Fruit fly (Drosophila melanogaster) whole organism, embryonic: ENCODE data around the gene lgs.

Experiments
- Atf6 ChIP-seq: fragments of 200-800 bp; sonication (Bioruptor generic); IDR thresholded peaks from 2 replicates; pipeline ENCODE4 v1.3.6; 2022; ENCODE audit warnings: missing biosample characterization, missing genetic modification characterization
- CG10431 ChIP-seq: fragments of 200-800 bp; sonication (Bioruptor generic); optimal IDR thresholded peaks from 3 replicates; lab custom pipeline; 2018; ENCODE audit warnings: missing biosample characterization, mild to moderate bottlenecking, missing genetic modification characterization
- CG11696 ChIP-seq: fragments of 200-800 bp; sonication (Bioruptor generic); IDR thresholded peaks from 2 replicates; pipeline ENCODE4 v1.3.6; 2022; ENCODE audit warnings: missing biosample characterization, missing genetic modification characterization
- CG12299 ChIP-seq: fragments of 200-800 bp; sonication (Bioruptor generic); optimal IDR thresholded peaks from 2 replicates; lab custom pipeline; 2018; ENCODE audit warnings: missing biosample characterization, mild to moderate bottlenecking, missing genetic modification characterization
- CG1233 ChIP-seq: fragments of 200-800 bp; sonication (Bioruptor generic); optimal IDR thresholded peaks from 4 replicates; lab custom pipeline; 2018; ENCODE audit warnings: missing biosample characterization, mild to moderate bottlenecking, missing genetic modification characterization
- CG12769 ChIP-seq: fragments of 200-800 bp; sonication (Bioruptor generic); optimal IDR thresholded peaks from 2 replicates; lab custom pipeline; 2019; ENCODE audit warnings: missing biosample characterization, mild to moderate bottlenecking, missing genetic modification characterization, moderate library complexity
- CG14710 ChIP-seq: fragments of 200-800 bp; sonication (Bioruptor generic); optimal IDR thresholded peaks from 3 replicates; lab custom pipeline; 2019; ENCODE audit warnings: missing biosample characterization, mild to moderate bottlenecking, missing genetic modification characterization, moderate library complexity
- CG14965 ChIP-seq: fragments of 200-800 bp; sonication (Bioruptor generic); optimal IDR thresholded peaks from 2 replicates; lab custom pipeline; 2016; ENCODE audit warnings: missing biosample characterization, missing genetic modification characterization, borderline replicate concordance
- CG18476 ChIP-seq: fragments of 200-800 bp; sonication (Bioruptor generic); optimal IDR thresholded peaks from 2 replicates; lab custom pipeline; 2016; ENCODE audit warnings: missing biosample characterization, mild to moderate bottlenecking, missing genetic modification characterization
- CG18764 ChIP-seq: fragments of 200-800 bp; sonication (Bioruptor generic); optimal IDR thresholded peaks from 3 replicates; lab custom pipeline; 2016; ENCODE audit warnings: missing biosample characterization, missing genetic modification characterization
- CG30403 ChIP-seq: fragments of 200-800 bp; sonication (Bioruptor generic); optimal IDR thresholded peaks from 3 replicates; lab custom pipeline; 2016; ENCODE audit warnings: missing biosample characterization, missing genetic modification characterization
- CG33557 ChIP-seq: fragments of 200-800 bp; sonication (Bioruptor generic); optimal IDR thresholded peaks from 2 replicates; lab custom pipeline; 2019; ENCODE audit warnings: missing biosample characterization, mild to moderate bottlenecking, missing genetic modification characterization, moderate library complexity
- CG43689 ChIP-seq: fragments of 200-800 bp; sonication (Bioruptor generic); IDR thresholded peaks from 2 replicates; pipeline ENCODE4 v1.3.6; 2022; ENCODE audit warnings: missing biosample characterization, missing genetic modification characterization
- CG7271 ChIP-seq: fragments of 200-800 bp; sonication (Bioruptor generic); optimal IDR thresholded peaks from 2 replicates; lab custom pipeline; 2018; ENCODE audit warnings: missing biosample characterization, mild to moderate bottlenecking, missing genetic modification characterization, moderate library complexity
- CG7372 ChIP-seq: fragments of 200-800 bp; sonication (Bioruptor generic); IDR thresholded peaks from 2 replicates; pipeline ENCODE4 v1.3.6; 2022; ENCODE audit warnings: missing biosample characterization, missing genetic modification characterization
- Dip3 ChIP-seq: fragments of 200-800 bp; sonication (Bioruptor generic); optimal IDR thresholded peaks from 3 replicates; lab custom pipeline; 2016; ENCODE audit warnings: missing biosample characterization, missing genetic modification characterization
- Drgx ChIP-seq: fragments of 200-800 bp; sonication (Bioruptor generic); IDR thresholded peaks from 2 replicates; pipeline ENCODE4 v1.3.6; 2022; ENCODE audit warnings: missing biosample characterization, missing genetic modification characterization
- Ets97D ChIP-seq: fragments of 200-800 bp; sonication (Bioruptor generic); optimal IDR thresholded peaks from 3 replicates; lab custom pipeline; 2016; ENCODE audit warnings: missing biosample characterization, missing genetic modification characterization
- HmgZ ChIP-seq: fragments of 200-800 bp; sonication (Bioruptor generic); optimal IDR thresholded peaks from 2 replicates; lab custom pipeline; 2018; ENCODE audit warnings: missing biosample characterization, mild to moderate bottlenecking, missing genetic modification characterization
- Hr78 ChIP-seq, 2 experiments: fragments of 200-800 bp in 1 of 2; fragments of >200 bp in 1 of 2; sonication (Bioruptor generic) in 1 of 2; optimal IDR thresholded peaks; 2 replicates each; lab custom pipeline; 2017 to 2019; ENCODE audit warnings: missing biosample characterization in 2 of 2, missing genetic modification characterization in 2 of 2, mild to moderate bottlenecking in 1 of 2, moderate library complexity in 1 of 2
- Lim3 ChIP-seq: fragments of 200-800 bp; sonication (Bioruptor generic); IDR thresholded peaks from 2 replicates; pipeline ENCODE4 v1.3.6; 2022; ENCODE audit warnings: missing biosample characterization, missing genetic modification characterization
- Neu2 ChIP-seq: fragments of 200-800 bp; sonication (Bioruptor generic); optimal IDR thresholded peaks from 3 replicates; lab custom pipeline; 2016; ENCODE audit warnings: missing biosample characterization, missing genetic modification characterization, borderline replicate concordance
- Oaz ChIP-seq: fragments of 200-800 bp; sonication (Bioruptor generic); IDR thresholded peaks from 2 replicates; pipeline ENCODE4 v1.3.6; 2022; ENCODE audit warnings: missing biosample characterization, missing genetic modification characterization
- Scr ChIP-seq: fragments of 200-800 bp; sonication (Bioruptor generic); IDR thresholded peaks from 2 replicates; pipeline ENCODE4 v1.3.6; 2022; ENCODE audit warnings: missing biosample characterization, missing genetic modification characterization; ENCODE audit not compliant: partially characterized antibody
- Sry-δ ChIP-seq: fragments of 200-800 bp; sonication (Bioruptor generic); optimal IDR thresholded peaks from 2 replicates; lab custom pipeline; 2016; ENCODE audit warnings: missing biosample characterization, missing genetic modification characterization
- abd-A ChIP-seq: fragments of 200-800 bp; sonication (Bioruptor generic); optimal IDR thresholded peaks from 3 replicates; lab custom pipeline; 2019; ENCODE audit warnings: missing biosample characterization, mild to moderate bottlenecking, missing genetic modification characterization, moderate library complexity
- ash1 ChIP-seq: fragments of 200-800 bp; sonication (Bioruptor generic); optimal IDR thresholded peaks from 2 replicates; lab custom pipeline; 2018; ENCODE audit warnings: missing biosample characterization, mild to moderate bottlenecking, missing genetic modification characterization
- bab2 ChIP-seq: fragments of 200-800 bp; sonication (Bioruptor generic); optimal IDR thresholded peaks from 2 replicates; lab custom pipeline; 2016; ENCODE audit warnings: missing biosample characterization, missing genetic modification characterization
- cad ChIP-seq: fragments of >200 bp; optimal IDR thresholded peaks from 2 replicates; lab custom pipeline; 2017; ENCODE audit warnings: missing biosample characterization, missing genetic modification characterization
- chif ChIP-seq, 2 experiments: fragments of 200-800 bp; sonication (Bioruptor generic); optimal IDR thresholded peaks; 3 replicates each; lab custom pipeline; 2016; ENCODE audit warnings: missing biosample characterization in 2 of 2, missing genetic modification characterization in 2 of 2
- chm ChIP-seq: fragments of 200-800 bp; sonication (Bioruptor generic); IDR thresholded peaks from 2 replicates; pipeline ENCODE4 v1.3.6; 2022; ENCODE audit warnings: missing biosample characterization, missing genetic modification characterization
- croc ChIP-seq: fragments of 200-800 bp; sonication (Bioruptor generic); conservative IDR thresholded peaks from 3 replicates; pipeline ENCODE4 v1.3.6; 2022; ENCODE audit warnings: missing biosample characterization, missing genetic modification characterization
- danr ChIP-seq: fragments of 200-800 bp; sonication (Bioruptor generic); IDR thresholded peaks from 2 replicates; pipeline ENCODE4 v1.3.6; 2022; ENCODE audit warnings: missing biosample characterization, missing genetic modification characterization
- fd102C ChIP-seq: fragments of 200-800 bp; sonication (Bioruptor generic); optimal IDR thresholded peaks from 2 replicates; lab custom pipeline; 2018; ENCODE audit warnings: missing biosample characterization, mild to moderate bottlenecking, missing genetic modification characterization, moderate library complexity
- fu2 ChIP-seq: fragments of 200-800 bp; sonication (Bioruptor generic); optimal IDR thresholded peaks from 2 replicates; lab custom pipeline; 2016; ENCODE audit warnings: missing biosample characterization, missing genetic modification characterization
- gfzf ChIP-seq: fragments of 200-800 bp; sonication (Bioruptor generic); optimal IDR thresholded peaks from 2 replicates; lab custom pipeline; 2016; ENCODE audit warnings: missing biosample characterization, mild to moderate bottlenecking, missing genetic modification characterization, moderate library complexity
- ken ChIP-seq: fragments of 200-800 bp; sonication (Bioruptor generic); IDR thresholded peaks from 3 replicates; pipeline ENCODE4 v1.3.6; 2022; ENCODE audit warnings: missing biosample characterization, missing genetic modification characterization
- lmd ChIP-seq: fragments of 200-800 bp; sonication (Bioruptor generic); IDR thresholded peaks from 2 replicates; pipeline ENCODE4 v1.3.6; 2022; ENCODE audit warnings: missing biosample characterization, missing genetic modification characterization
- maf-S ChIP-seq: fragments of 200-800 bp; sonication (Bioruptor generic); optimal IDR thresholded peaks from 2 replicates; lab custom pipeline; 2016; ENCODE audit warnings: missing biosample characterization, missing genetic modification characterization
- phol ChIP-seq: fragments of 200-800 bp; sonication (Bioruptor generic); optimal IDR thresholded peaks from 3 replicates; lab custom pipeline; 2018; ENCODE audit warnings: missing biosample characterization, mild to moderate bottlenecking, missing genetic modification characterization, moderate library complexity
- pita ChIP-seq: fragments of 200-800 bp; sonication (Bioruptor generic); optimal IDR thresholded peaks from 2 replicates; lab custom pipeline; 2017; ENCODE audit warnings: missing biosample characterization, mild to moderate bottlenecking, missing genetic modification characterization
- row ChIP-seq: fragments of 200-800 bp; sonication (Bioruptor generic); IDR thresholded peaks from 3 replicates; pipeline ENCODE4 v1.3.6; 2022; ENCODE audit warnings: missing biosample characterization, missing genetic modification characterization
- schlank ChIP-seq: fragments of 200-800 bp; sonication (Bioruptor generic); optimal IDR thresholded peaks from 2 replicates; lab custom pipeline; 2018; ENCODE audit warnings: missing biosample characterization, mild to moderate bottlenecking, missing genetic modification characterization
- sens-2 ChIP-seq: fragments of 200-800 bp; sonication (Bioruptor generic); IDR thresholded peaks from 2 replicates; pipeline ENCODE4 v1.3.6; 2022; ENCODE audit warnings: missing biosample characterization, missing genetic modification characterization
- shn ChIP-seq: fragments of 200-800 bp; sonication (Bioruptor generic); optimal IDR thresholded peaks from 3 replicates; lab custom pipeline; 2016; ENCODE audit warnings: missing biosample characterization, missing genetic modification characterization
- sna ChIP-seq: fragments of 200-800 bp; sonication (Bioruptor generic); IDR thresholded peaks from 2 replicates; pipeline ENCODE4 v1.3.6; 2022; ENCODE audit warnings: missing biosample characterization, missing genetic modification characterization; ENCODE audit not compliant: partially characterized antibody
- sqz ChIP-seq: fragments of 200-800 bp; sonication (Bioruptor generic); optimal IDR thresholded peaks from 3 replicates; lab custom pipeline; 2018; ENCODE audit warnings: missing biosample characterization, mild to moderate bottlenecking, missing genetic modification characterization
- tap ChIP-seq: fragments of 200-800 bp; optimal IDR thresholded peaks from 3 replicates; lab custom pipeline; 2019; ENCODE audit warnings: missing biosample characterization, mild to moderate bottlenecking, missing genetic modification characterization, moderate library complexity
- unc-4 ChIP-seq: fragments of 200-800 bp; sonication (Bioruptor generic); IDR thresholded peaks from 2 replicates; pipeline ENCODE4 v1.3.6; 2022; ENCODE audit warnings: missing biosample characterization, missing genetic modification characterization; ENCODE audit not compliant: partially characterized antibody

Gene lgs

dm6 chr4:424630-425327 lies 18.9 kb downstream of the lgs start:
- TF ChIP-seq Oaz (peak; percentile 87), CG12299 (tag; lab: Kevin White, UChicago) (peak; percentile 75), gfzf (peak; percentile 23), row (GFP tag; lab: Robert Waterston, UW) (peak; percentile 61; the same call in 2 of the 3 replicates), CG14710 (tag; lab: Kevin White, UChicago) (peak; percentile 87), HmgZ (tag; lab: Kevin White, UChicago) (peak; percentile 95), fu2 (GFP tag; lab: Kevin White, UChicago) (peak; percentile 80), Hr78 (GFP tag; optimal IDR thresholded peaks at IDR 0.05; lab: Kevin White, UChicago) (no peak), pita (GFP tag; lab: Kevin White, UChicago) (peak; percentile 63), CG30403 (GFP tag; lab: Kevin White, UChicago) (peak; percentile 91), fd102C (GFP tag; lab: Kevin White, UChicago) (peak; percentile 83), CG18476 (peak; percentile 90), schlank (peak; percentile 50), chm (peak; percentile 91), croc (GFP tag; lab: Robert Waterston, UW) (peak; percentile 80), CG1233 (GFP tag; lab: Kevin White, UChicago) (peak; percentile 88), Dip3 (peak; percentile 85), CG18764 (GFP tag; lab: Kevin White, UChicago) (peak; percentile 92), abd-A (tag; lab: Kevin White, UChicago) (no peak), CG14965 (peak; percentile 100), CG43689 (GFP tag; lab: Robert Waterston, UW) (no peak; the same call in 1 of the 2 replicates), Atf6 (peak; percentile 78), phol (tag; lab: Kevin White, UChicago) (peak; percentile 86), Sry-δ (GFP tag; lab: Kevin White, UChicago) (peak; percentile 63), CG12769 (peak; percentile 73), Ets97D (peak; percentile 68), maf-S (GFP tag; lab: Kevin White, UChicago) (peak; percentile 96), Scr (GFP tag; lab: Robert Waterston, UW) (peak; percentile 45), danr (GFP tag; lab: Robert Waterston, UW) (peak; percentile 61; the same call in 1 of the 2 replicates), Lim3 (no peak), chif (GFP tag; optimal IDR thresholded peaks at IDR 0.05; lab: Kevin White, UChicago) (peak; percentile 94 to 97), bab2 (GFP tag; lab: Kevin White, UChicago) (peak; percentile 92), CG7372 (GFP tag; lab: Robert Waterston, UW) (peak; percentile 88), CG7271 (tag; lab: Kevin White, UChicago) (peak; percentile 84), sqz (GFP tag; lab: Kevin White, UChicago) (peak; percentile 92), CG33557 (GFP tag; lab: Kevin White, UChicago) (peak; percentile 89), lmd (peak; percentile 89; the same call in 1 of the 2 replicates), ash1 (GFP tag; lab: Kevin White, UChicago) (peak; percentile 85), shn (peak; percentile 96), ken (GFP tag; lab: Robert Waterston, UW) (no peak), CG10431 (GFP tag; lab: Kevin White, UChicago) (peak; percentile 84), Neu2 (GFP tag; lab: Kevin White, UChicago) (peak; percentile 83), cad (GFP tag; lab: Kevin White, UChicago) (no peak), sna (GFP tag; lab: Robert Waterston, UW) (no peak), CG11696 (no peak; the same call in 1 of the 2 replicates), sens-2 (GFP tag; lab: Robert Waterston, UW) (no peak), tap (tag; lab: Kevin White, UChicago) (peak; percentile 78), Drgx (GFP tag; lab: Robert Waterston, UW) (no peak), unc-4 (no peak)
